Worm (Caenorhabditis elegans): ENCODE results near the gene cdc-48.1.

The cdc-48.1 gene

ce11 chrII:10603560-10603959 is 40.4 kb upstream of the cdc-48.1 start:
- TF ChIP-seq nfya-1 (tag; optimal IDR thresholded peaks at IDR 0.05) (peak; percentile 63), che-1 (tag; optimal IDR thresholded peaks at IDR 0.05) (no peak), ceh-2 (tag; optimal IDR thresholded peaks at IDR 0.05) (no peak), K02D7.2 (tag; optimal IDR thresholded peaks at IDR 0.05) (no peak)

- TF ChIP-seq pat-9 (tag; optimal IDR thresholded peaks at IDR 0.05): no peak
- TF ChIP-seq tbx-2 (tag; optimal IDR thresholded peaks at IDR 0.05): no peak
These were observed 39.0 kb upstream of the cdc-48.1 start, which contains the start of gene srv-2 for ce11 chrII:10602184-10602583. srv-2 (minus strand) TSS chrII:10602284.

ce11 chrII:10598970-10599369 is 35.8 kb upstream of the cdc-48.1 start, which contains the start of gene C14A4.9:
C14A4.9 (plus strand) TSS chrII:10599337.
- TF ChIP-seq fkh-6 (tag; optimal IDR thresholded peaks at IDR 0.05) (no peak), ceh-45 (GFP tag; IDR thresholded peaks at IDR 0.05) (no peak), hlh-8 (tag; optimal IDR thresholded peaks at IDR 0.05) (no peak), ceh-48 (tag; optimal IDR thresholded peaks at IDR 0.05) (no peak), T23F11.4 (GFP tag; optimal IDR thresholded peaks at IDR 0.05) (no peak), pqm-1 (tag; optimal IDR thresholded peaks at IDR 0.05) (no peak), hlh-15 (tag; optimal IDR thresholded peaks at IDR 0.05) (no peak), npax-4 (tag; optimal IDR thresholded peaks at IDR 0.05) (no peak), ceh-31 (tag; optimal IDR thresholded peaks at IDR 0.05) (no peak), odd-2 (tag; optimal IDR thresholded peaks at IDR 0.05) (no peak), ceh-22 (tag; optimal IDR thresholded peaks at IDR 0.05) (no peak), lim-6 (tag; optimal IDR thresholded peaks at IDR 0.05) (no peak), fax-1 (tag; optimal IDR thresholded peaks at IDR 0.05) (no peak)

- TF ChIP-seq ceh-9 (tag; optimal IDR thresholded peaks at IDR 0.05): no peak
- TF ChIP-seq npax-4 (tag; optimal IDR thresholded peaks at IDR 0.05): no peak
- TF ChIP-seq eyg-1 (tag; optimal IDR thresholded peaks at IDR 0.05): no peak
- no peak for TF ChIP-seq nhr-232 (tag; optimal IDR thresholded peaks at IDR 0.05)
These were observed 34.8 kb upstream of the cdc-48.1 start, which contains the start of gene C14A4.8 for ce11 chrII:10598039-10598438. C14A4.8 (minus strand) TSS chrII:10598139.

- TF ChIP-seq ceh-34 (tag; optimal IDR thresholded peaks at IDR 0.05): no peak
- TF ChIP-seq ceh-19 (GFP tag; optimal IDR thresholded peaks at IDR 0.05): no peak
- TF ChIP-seq ttx-3 (tag; optimal IDR thresholded peaks at IDR 0.05): no peak
These were observed 33.3 kb upstream of the cdc-48.1 start, which contains the start of gene C14A4.7 for ce11 chrII:10596462-10596861. C14A4.7 (minus strand) TSS chrII:10596562.

ce11 chrII:10594758-10595157 is 31.6 kb upstream of the cdc-48.1 start, which contains the start of gene C14A4.6:
C14A4.6 (minus strand) TSS chrII:10594776.
- no peak for TF ChIP-seq K02D7.2 (tag; optimal IDR thresholded peaks at IDR 0.05)
- TF ChIP-seq odd-2 (tag; optimal IDR thresholded peaks at IDR 0.05): no peak
- TF ChIP-seq ceh-24 (tag; optimal IDR thresholded peaks at IDR 0.05): no peak
- TF ChIP-seq fax-1 (tag; optimal IDR thresholded peaks at IDR 0.05): no peak
- no peak for TF ChIP-seq ceh-18 (tag; optimal IDR thresholded peaks at IDR 0.05)
- TF ChIP-seq elt-2 (tag; optimal IDR thresholded peaks at IDR 0.05): peak; percentile 94

ce11 chrII:10594312-10594711 is 31.1 kb upstream of the cdc-48.1 start:
- TF ChIP-seq unc-3 (GFP tag; conservative IDR thresholded peaks at IDR 0.05) (no peak), unc-3 (tag; optimal IDR thresholded peaks at IDR 0.05) (no peak), hlh-13 (GFP tag; optimal IDR thresholded peaks at IDR 0.05) (no peak), ceh-48 (tag; optimal IDR thresholded peaks at IDR 0.05) (no peak), che-1 (tag; optimal IDR thresholded peaks at IDR 0.05) (no peak), pha-2 (tag; optimal IDR thresholded peaks at IDR 0.05) (no peak), dve-1 (tag; optimal IDR thresholded peaks at IDR 0.05) (no peak), ceh-45 (GFP tag; IDR thresholded peaks at IDR 0.05) (no peak), fkh-6 (tag; optimal IDR thresholded peaks at IDR 0.05) (no peak), ceh-34 (tag; optimal IDR thresholded peaks at IDR 0.05) (no peak), ceh-24 (tag; optimal IDR thresholded peaks at IDR 0.05) (no peak), lin-11 (tag; optimal IDR thresholded peaks at IDR 0.05) (no peak)
